Fruit fly (Drosophila melanogaster) whole organism, pupa: ENCODE measurements around the gene CG33995.

Experiments
- CG10348 ChIP-seq: fragments of 200-800 bp; sonication (Bioruptor generic); IDR thresholded peaks from 2 replicates; pipeline ENCODE4 v1.3.6; 2022; ENCODE audit warnings: missing biosample characterization, missing genetic modification characterization
- CG12605 ChIP-seq: fragments of 200-800 bp; sonication (Bioruptor generic); IDR thresholded peaks from 2 replicates; pipeline ENCODE4 v1.3.6; 2022; ENCODE audit warnings: missing biosample characterization, missing genetic modification characterization
- CG13204 ChIP-seq: fragments of 200-800 bp; sonication (Bioruptor generic); optimal IDR thresholded peaks from 2 replicates; lab custom pipeline; 2018; ENCODE audit warnings: missing biosample characterization, mild to moderate bottlenecking, missing genetic modification characterization, moderate library complexity
- CG14655 ChIP-seq: fragments of 200-800 bp; sonication (Bioruptor generic); optimal IDR thresholded peaks from 3 replicates; lab custom pipeline; 2017; ENCODE audit warnings: mild to moderate bottlenecking, missing biosample characterization, missing genetic modification reagents, missing genetic modification characterization
- CG15710 ChIP-seq: fragments of 200-800 bp; sonication (Bioruptor generic); optimal IDR thresholded peaks from 2 replicates; lab custom pipeline; 2018; ENCODE audit warnings: missing biosample characterization, mild to moderate bottlenecking, missing genetic modification characterization, moderate library complexity
- CG17806 ChIP-seq: fragments of 200-800 bp; sonication (Bioruptor generic); optimal IDR thresholded peaks from 2 replicates; lab custom pipeline; 2018; ENCODE audit warnings: missing biosample characterization, mild to moderate bottlenecking, missing genetic modification characterization, moderate library complexity
- CG32121 ChIP-seq: fragments of 200-800 bp; sonication (Bioruptor generic); IDR thresholded peaks from 2 replicates; pipeline ENCODE4 v1.3.6; 2022; ENCODE audit warnings: missing biosample characterization, missing genetic modification characterization
- CG34367 ChIP-seq: fragments of 200-800 bp; sonication (Bioruptor generic); optimal IDR thresholded peaks from 2 replicates; lab custom pipeline; 2018; ENCODE audit warnings: missing biosample characterization, mild to moderate bottlenecking, missing genetic modification characterization
- CG4496 ChIP-seq: fragments of 200-800 bp; sonication (Bioruptor generic); IDR thresholded peaks from 3 replicates; pipeline ENCODE4 v1.3.6; 2022; ENCODE audit warnings: missing biosample characterization, missing genetic modification characterization
- CG8159 ChIP-seq: fragments of 200-800 bp; sonication (Bioruptor generic); optimal IDR thresholded peaks from 3 replicates; lab custom pipeline; 2018; ENCODE audit warnings: missing biosample characterization, mild to moderate bottlenecking, missing genetic modification characterization, moderate library complexity
- CG8301 ChIP-seq: fragments of 200-800 bp; sonication (Bioruptor generic); optimal IDR thresholded peaks from 2 replicates; lab custom pipeline; 2018; ENCODE audit warnings: missing biosample characterization, mild to moderate bottlenecking, missing genetic modification characterization
- CG9948 ChIP-seq: fragments of 200-800 bp; sonication (Bioruptor generic); optimal IDR thresholded peaks from 2 replicates; lab custom pipeline; 2018; ENCODE audit warnings: missing biosample characterization, mild to moderate bottlenecking, missing genetic modification characterization, moderate library complexity
- D1 ChIP-seq: fragments of 200-800 bp; sonication (Bioruptor generic); optimal IDR thresholded peaks from 2 replicates; lab custom pipeline; 2018; ENCODE audit warnings: missing biosample characterization, mild to moderate bottlenecking, missing genetic modification characterization, moderate library complexity
- EcR ChIP-seq: fragments of 200-800 bp; sonication (Bioruptor generic); optimal IDR thresholded peaks from 3 replicates; lab custom pipeline; 2019; ENCODE audit warnings: missing biosample characterization, missing genetic modification characterization, mild to moderate bottlenecking, moderate library complexity, missing genetic modification reagents
- Ets98B ChIP-seq: fragments of 200-800 bp; sonication (Bioruptor generic); IDR thresholded peaks from 2 replicates; pipeline ENCODE4 v1.3.6; 2022; ENCODE audit warnings: missing biosample characterization, missing genetic modification characterization
- Pif1A ChIP-seq: fragments of 200-800 bp; sonication (Bioruptor generic); optimal IDR thresholded peaks from 3 replicates; lab custom pipeline; 2016; ENCODE audit warnings: missing biosample characterization, missing genetic modification characterization
- Pif1B ChIP-seq: fragments of 200-800 bp; sonication (Bioruptor generic); optimal IDR thresholded peaks from 3 replicates; lab custom pipeline; 2016; ENCODE audit warnings: missing biosample characterization, missing genetic modification characterization
- Snoo ChIP-seq: fragments of 200-800 bp; sonication (Bioruptor generic); optimal IDR thresholded peaks from 3 replicates; lab custom pipeline; 2017; ENCODE audit warnings: missing biosample characterization, mild to moderate bottlenecking, missing genetic modification characterization, inconsistent platforms
- fd96Ca ChIP-seq: fragments of 200-800 bp; sonication (Bioruptor generic); IDR thresholded peaks from 3 replicates; pipeline ENCODE4 v1.3.6; 2022; ENCODE audit warnings: missing biosample characterization, missing genetic modification characterization
- gl ChIP-seq: fragments of 200-800 bp; sonication (Bioruptor generic); optimal IDR thresholded peaks from 2 replicates; lab custom pipeline; 2018; ENCODE audit warnings: missing biosample characterization, mild to moderate bottlenecking, missing genetic modification characterization
- rn ChIP-seq: fragments of 200-800 bp; sonication (Bioruptor generic); IDR thresholded peaks from 2 replicates; pipeline ENCODE4 v1.3.6; 2022; ENCODE audit warnings: missing biosample characterization, missing genetic modification characterization

The CG33995 gene

dm6 chr2L:5044361-5044891, 1.4 kb downstream of the CG33995 start, which contains the start of gene CG31650:
CG31650 (minus strand) TSS chr2L:5044712.
- 0 out of 3 replicates have a peak, but pooled peaks have one; percentile 33 for TF ChIP-seq CG4496 (GFP tag; lab: Robert Waterston, UW)
- no peak for TF ChIP-seq CG8159 (tag; lab: Kevin White, UChicago)
- TF ChIP-seq, all 21 proteins: peak for 1

- peak; percentile 57 for TF ChIP-seq CG14655 (GFP tag; lab: Kevin White, UChicago)
- peak; percentile 97 for TF ChIP-seq EcR
- TF ChIP-seq CG15710 = peak; percentile 10
- no peak for TF ChIP-seq gl
- TF ChIP-seq CG12605 (GFP tag; lab: Robert Waterston, UW) = 0 out of 2 replicates have a peak, but pooled peaks have one; percentile 25
- peak; percentile 57 for TF ChIP-seq Pif1B (GFP tag; lab: Kevin White, UChicago)
- TF ChIP-seq rn (GFP tag; lab: Robert Waterston, UW) = no peak
- TF ChIP-seq CG32121 (GFP tag; lab: Robert Waterston, UW) = peak; percentile 41; the same call in 1 of the 2 replicates
- TF ChIP-seq CG9948 (tag; lab: Kevin White, UChicago) = peak; percentile 9
- peak; percentile 25 for TF ChIP-seq CG13204 (GFP tag; lab: Kevin White, UChicago)
- peak; percentile 53 for TF ChIP-seq CG4496 (GFP tag; lab: Robert Waterston, UW)
- peak; percentile 0 for TF ChIP-seq CG8159 (tag; lab: Kevin White, UChicago)
- TF ChIP-seq CG17806 (tag; lab: Kevin White, UChicago) = peak; percentile 3
- peak; percentile 69; the same call in 2 of the 3 replicates for TF ChIP-seq fd96Ca
- TF ChIP-seq Pif1A (GFP tag; lab: Kevin White, UChicago) = peak; percentile 52
- TF ChIP-seq CG8301 (tag; lab: Kevin White, UChicago) = peak; percentile 23
- no peak for TF ChIP-seq D1
- TF ChIP-seq CG10348 = peak; percentile 25; the same call in 1 of the 2 replicates
- TF ChIP-seq CG34367 (tag; lab: Kevin White, UChicago) = peak; percentile 5
- TF ChIP-seq Snoo (tag; lab: Kevin White, UChicago) = peak; percentile 42
- peak; percentile 55 for TF ChIP-seq Ets98B (GFP tag; lab: Robert Waterston, UW)
- TF ChIP-seq, all 21 proteins: peak for 18
Observed at dm6 chr2L:5044892-5045619, 2.0 kb downstream of the CG33995 start.

DNA sequence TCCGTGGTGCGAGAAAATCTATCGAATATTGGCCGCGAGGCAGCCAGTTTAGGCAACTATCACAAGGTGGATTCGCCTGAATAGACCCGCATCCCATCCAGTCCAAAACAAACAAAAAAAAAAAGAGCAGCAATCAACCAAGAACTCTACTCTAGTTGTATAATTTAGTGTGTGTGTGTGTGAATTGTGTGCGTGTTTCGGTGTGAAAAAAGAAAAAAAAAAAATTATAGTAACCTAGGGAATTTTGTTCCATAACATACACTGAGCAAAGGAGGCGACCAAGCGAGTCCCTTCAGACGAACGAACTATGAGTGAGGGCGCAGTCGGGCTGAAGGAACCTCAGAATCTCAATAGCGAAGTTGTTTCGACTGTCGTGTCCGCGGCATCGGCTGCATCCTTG, 3.2 kb downstream of the CG33995 start:
- TF ChIP-seq CG13204 (GFP tag; lab: Kevin White, UChicago) (no peak), EcR (no peak), Snoo (tag; lab: Kevin White, UChicago) (no peak), CG32121 (GFP tag; lab: Robert Waterston, UW) (no peak), CG17806 (tag; lab: Kevin White, UChicago) (no peak), CG9948 (tag; lab: Kevin White, UChicago) (no peak), CG12605 (GFP tag; lab: Robert Waterston, UW) (no peak), CG10348 (no peak), CG34367 (tag; lab: Kevin White, UChicago) (no peak), CG8159 (tag; lab: Kevin White, UChicago) (no peak), CG8301 (tag; lab: Kevin White, UChicago) (no peak), gl (no peak)

DNA sequence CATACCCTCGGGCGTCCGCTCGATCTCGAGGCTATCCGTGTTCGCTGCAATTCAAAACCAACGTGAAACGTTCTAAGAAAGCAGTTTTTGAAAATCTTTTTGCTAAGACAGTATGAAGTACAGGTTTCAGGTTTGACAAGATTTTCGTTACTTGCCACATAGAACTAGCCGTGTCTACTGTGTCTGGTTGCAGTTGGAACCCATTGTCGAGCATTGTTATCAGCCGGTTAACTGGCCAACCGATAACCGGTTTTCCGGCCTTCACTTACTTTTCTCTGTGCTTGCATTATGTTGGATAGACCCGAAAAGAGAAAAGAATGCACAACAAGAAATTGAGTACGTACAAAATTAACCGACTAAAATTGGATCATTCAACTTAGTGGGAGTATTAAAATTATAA, 6.9 kb downstream of the CG33995 start:
- TF ChIP-seq CG4496 (GFP tag; lab: Robert Waterston, UW) (peak; percentile 50; the same call in 1 of the 3 replicates), CG12605 (GFP tag; lab: Robert Waterston, UW) (no peak), Pif1A (GFP tag; lab: Kevin White, UChicago) (no peak), Pif1B (GFP tag; lab: Kevin White, UChicago) (peak; percentile 14), CG9948 (tag; lab: Kevin White, UChicago) (no peak), EcR (peak; percentile 51), CG8301 (tag; lab: Kevin White, UChicago) (peak; percentile 23)

- TF ChIP-seq CG8301 (tag; lab: Kevin White, UChicago) (no peak), CG32121 (GFP tag; lab: Robert Waterston, UW) (no peak), CG8159 (tag; lab: Kevin White, UChicago) (no peak), CG10348 (no peak)
Observed at dm6 chr2L:5050825-5051224, 7.8 kb downstream of the CG33995 start, which contains the start of gene CG9121. CG9121 (minus strand) TSS chr2L:5051062.

DNA sequence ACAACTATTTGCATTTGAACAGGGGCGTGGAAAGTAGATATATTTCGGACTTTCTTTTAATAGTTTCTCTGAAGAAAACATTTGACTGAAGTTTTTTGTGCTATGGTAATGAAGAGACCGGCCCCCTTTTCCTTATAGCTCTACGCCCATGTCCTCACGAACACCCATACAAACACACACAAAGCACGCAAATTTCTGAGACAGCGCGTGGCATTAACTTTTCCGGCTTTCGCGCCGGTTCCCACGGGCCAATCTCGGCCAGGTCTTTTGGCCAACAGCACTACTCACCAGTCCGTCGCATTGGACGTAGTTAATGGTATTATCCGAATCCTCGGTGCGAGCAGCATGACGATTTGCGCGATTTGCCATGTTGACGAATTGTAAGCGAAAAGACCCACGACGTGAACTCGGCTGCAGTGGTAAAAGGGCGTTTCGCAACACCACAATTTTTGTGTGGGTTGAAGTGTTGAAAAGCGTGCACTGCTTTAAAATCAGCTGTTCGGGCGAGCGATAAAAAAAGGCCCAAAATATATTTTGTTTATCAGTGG, 9.4 kb downstream of the CG33995 start, which contains the start of gene senju:
senju (plus strand) TSS at position 477 of the 548 bp plus-strand sequence.
- peak; percentile 89 for TF ChIP-seq fd96Ca
- peak; percentile 71 for TF ChIP-seq CG9948 (tag; lab: Kevin White, UChicago)
- peak; percentile 73 for TF ChIP-seq CG12605 (GFP tag; lab: Robert Waterston, UW)
- peak; percentile 57 for TF ChIP-seq EcR
- peak; percentile 77 for TF ChIP-seq CG15710
- TF ChIP-seq Snoo (tag; lab: Kevin White, UChicago) = peak; percentile 80
- TF ChIP-seq CG34367 (tag; lab: Kevin White, UChicago) = peak; percentile 68
- peak; percentile 65 for TF ChIP-seq gl
- TF ChIP-seq CG10348 = no peak
- TF ChIP-seq CG14655 (GFP tag; lab: Kevin White, UChicago) = no peak
- peak; percentile 79 for TF ChIP-seq CG32121 (GFP tag; lab: Robert Waterston, UW)
- peak; percentile 87 for TF ChIP-seq Ets98B (GFP tag; lab: Robert Waterston, UW)
- TF ChIP-seq CG8159 (tag; lab: Kevin White, UChicago) = peak; percentile 74
- TF ChIP-seq Pif1A (GFP tag; lab: Kevin White, UChicago) = peak; percentile 89
- TF ChIP-seq CG8301 (tag; lab: Kevin White, UChicago) = peak; percentile 79
- peak; percentile 89 for TF ChIP-seq CG4496 (GFP tag; lab: Robert Waterston, UW)
- peak; percentile 80 for TF ChIP-seq Pif1B (GFP tag; lab: Kevin White, UChicago)
- no peak for TF ChIP-seq CG13204 (GFP tag; lab: Kevin White, UChicago)
- TF ChIP-seq rn (GFP tag; lab: Robert Waterston, UW) = peak; percentile 58; the same call in 1 of the 2 replicates
- TF ChIP-seq CG17806 (tag; lab: Kevin White, UChicago) = peak; percentile 77
- TF ChIP-seq D1 = no peak
- TF ChIP-seq, all 21 proteins: peak for 17
